Fruit fly (Drosophila melanogaster) S2 (cell line): ENCODE measurements around the gene RhoGEF3.

Source experiments
- CG8478 ChIP-seq: fragments of >200 bp; optimal IDR thresholded peaks from 2 replicates; lab custom pipeline; 2018
- CTCF ChIP-seq, 2 experiments: fragments of >200 bp; optimal IDR thresholded peaks; 2 replicates each; lab custom pipeline; 2018

- TF ChIP-seq CG8478 (lab: Kevin White, UChicago) (no peak), CTCF (optimal IDR thresholded peaks at IDR 0.05; lab: Kevin White, UChicago) (peak in 1 of 2 experiments; percentile 50)
Measured at dm6 chr3L:331842-332802, 54.9 kb downstream of the RhoGEF3 start, which contains the start of gene mthl9.
